Worm (Caenorhabditis elegans) whole organism, mixed stage, embryonic: Measurements from ENCODE around the gene syx-4.

Experiments used
- blmp-1 ChIP-seq: fragments of 150-350 bp; optimal IDR thresholded peaks from 2 replicates; lab custom pipeline; 2014; ENCODE audit warnings: missing biosample characterization, missing genetic modification characterization
- ceh-43 ChIP-seq: fragments of 200-800 bp; sonication (Bioruptor generic); optimal IDR thresholded peaks from 2 replicates; lab custom pipeline; 2018; ENCODE audit warnings: mild to moderate bottlenecking, missing genetic modification characterization, moderate library complexity, missing compliant biosample characterization
- ces-1 ChIP-seq: fragments of 150-350 bp; optimal IDR thresholded peaks from 2 replicates; lab custom pipeline; 2014; ENCODE audit warnings: missing biosample characterization, missing genetic modification reagents, missing genetic modification characterization
- elt-1 ChIP-seq: sonication (generic microtip); optimal IDR thresholded peaks from 2 replicates; lab custom pipeline; 2017; ENCODE audit warnings: missing genetic modification characterization, mild to moderate bottlenecking, missing compliant biosample characterization, antibody characterized with exemption, moderate library complexity, borderline replicate concordance; ENCODE audit not compliant: insufficient read depth
- elt-3 ChIP-seq: fragments of 150-350 bp; optimal IDR thresholded peaks from 2 replicates; lab custom pipeline; 2014; ENCODE audit warnings: missing biosample characterization, missing genetic modification characterization
- flh-1 ChIP-seq: fragments of 200-800 bp; sonication (Bioruptor generic); optimal IDR thresholded peaks from 2 replicates; lab custom pipeline; 2018; ENCODE audit warnings: mild to moderate bottlenecking, missing genetic modification characterization, moderate library complexity, missing compliant biosample characterization
- lin-13 ChIP-seq: fragments of 150-350 bp; optimal IDR thresholded peaks from 2 replicates; lab custom pipeline; 2014; ENCODE audit warnings: missing biosample characterization, missing genetic modification characterization
- mab-5 ChIP-seq: fragments of 150-350 bp; optimal IDR thresholded peaks from 2 replicates; lab custom pipeline; 2014; ENCODE audit warnings: missing biosample characterization, missing genetic modification characterization
- mls-2 ChIP-seq: sonication (generic microtip); optimal IDR thresholded peaks from 2 replicates; lab custom pipeline; 2016; ENCODE audit warnings: mild to moderate bottlenecking, missing genetic modification characterization, moderate library complexity, missing compliant biosample characterization
- nhr-12 ChIP-seq: fragments of 150-350 bp; optimal IDR thresholded peaks from 2 replicates; lab custom pipeline; 2014; ENCODE audit warnings: missing biosample characterization, missing genetic modification characterization
- nhr-237 ChIP-seq: fragments of 150-350 bp; optimal IDR thresholded peaks from 2 replicates; lab custom pipeline; 2014; ENCODE audit warnings: missing biosample characterization, missing genetic modification characterization
- unc-120 ChIP-seq: sonication (generic microtip); optimal IDR thresholded peaks from 2 replicates; lab custom pipeline; 2017; ENCODE audit warnings: missing genetic modification characterization, missing compliant biosample characterization; ENCODE audit not compliant: poor library complexity, severe bottlenecking

ce11 chrIV:8499956-8500355, 42.9 kb downstream of the syx-4 start:
- TF ChIP-seq lin-13 (tag; lab: Kevin White, UChicago) (no peak), ces-1 (GFP tag; lab: Kevin White, UChicago) (no peak), elt-3 (tag; lab: Kevin White, UChicago) (no peak), ceh-43 (GFP tag; lab: Kevin White, UChicago) (no peak), nhr-237 (tag; lab: Kevin White, UChicago) (no peak), mls-2 (tag; lab: Kevin White, UChicago) (no peak), blmp-1 (no peak), mab-5 (tag; lab: Kevin White, UChicago) (no peak), flh-1 (GFP tag; lab: Kevin White, UChicago) (no peak), nhr-12 (tag; lab: Kevin White, UChicago) (no peak), unc-120 (no peak), elt-1 (tag; lab: Kevin White, UChicago) (no peak)
